Fruit fly (Drosophila melanogaster) whole organism, prepupa: ENCODE measurements around the gene Eo.

Experiments
- Blimp-1 ChIP-seq: fragments of 200-800 bp; sonication (Bioruptor generic); optimal IDR thresholded peaks from 3 replicates; lab custom pipeline; 2017; ENCODE audit warnings: missing biosample characterization, missing genetic modification characterization, mild to moderate bottlenecking, moderate library complexity, missing genetic modification reagents
- CG10631 ChIP-seq: fragments of 200-800 bp; sonication (Bioruptor generic); optimal IDR thresholded peaks from 2 replicates; lab custom pipeline; 2016; ENCODE audit warnings: missing biosample characterization, missing genetic modification characterization
- CG10669 ChIP-seq: fragments of 200-800 bp; sonication (Bioruptor generic); optimal IDR thresholded peaks from 3 replicates; lab custom pipeline; 2018; ENCODE audit warnings: missing biosample characterization, mild to moderate bottlenecking, missing genetic modification characterization, moderate library complexity
- CG11294 ChIP-seq: fragments of 200-800 bp; sonication (Bioruptor generic); IDR thresholded peaks from 2 replicates; pipeline ENCODE4 v1.3.6; 2022; ENCODE audit warnings: missing biosample characterization, missing genetic modification characterization
- CG15336 ChIP-seq: fragments of 200-800 bp; sonication (Bioruptor generic); IDR thresholded peaks from 2 replicates; pipeline ENCODE4 v1.3.6; 2022; ENCODE audit warnings: missing biosample characterization, missing genetic modification characterization
- CG1621 ChIP-seq: fragments of 200-800 bp; sonication (Bioruptor generic); optimal IDR thresholded peaks from 3 replicates; lab custom pipeline; 2018; ENCODE audit warnings: missing biosample characterization, mild to moderate bottlenecking, missing genetic modification characterization
- CG16779 ChIP-seq: fragments of 200-800 bp; sonication (Bioruptor generic); optimal IDR thresholded peaks from 3 replicates; lab custom pipeline; 2017; ENCODE audit warnings: missing biosample characterization, mild to moderate bottlenecking, missing genetic modification characterization
- CG3032 ChIP-seq: fragments of 200-800 bp; optimal IDR thresholded peaks from 2 replicates; lab custom pipeline; 2019; ENCODE audit warnings: missing biosample characterization, mild to moderate bottlenecking, missing genetic modification characterization, moderate library complexity
- CG31627 ChIP-seq: fragments of 200-800 bp; sonication (Bioruptor generic); optimal IDR thresholded peaks from 3 replicates; lab custom pipeline; 2016; ENCODE audit warnings: missing biosample characterization, missing genetic modification characterization
- CG32006 ChIP-seq: fragments of 200-800 bp; sonication (Bioruptor generic); optimal IDR thresholded peaks from 3 replicates; lab custom pipeline; 2017; ENCODE audit warnings: missing biosample characterization, mild to moderate bottlenecking, missing genetic modification characterization
- CG34406 ChIP-seq: fragments of 200-800 bp; sonication (Bioruptor generic); optimal IDR thresholded peaks from 3 replicates; lab custom pipeline; 2016; ENCODE audit warnings: missing biosample characterization, missing genetic modification characterization
- CG3919 ChIP-seq: fragments of 200-800 bp; sonication (Bioruptor generic); optimal IDR thresholded peaks from 3 replicates; lab custom pipeline; 2016; ENCODE audit warnings: missing biosample characterization, missing genetic modification characterization
- CG4318 ChIP-seq: fragments of 200-800 bp; sonication (Bioruptor generic); optimal IDR thresholded peaks from 3 replicates; lab custom pipeline; 2017; ENCODE audit warnings: missing biosample characterization, mild to moderate bottlenecking, missing genetic modification characterization
- CG6163 ChIP-seq: fragments of 200-800 bp; sonication (Bioruptor generic); IDR thresholded peaks from 3 replicates; pipeline ENCODE4 v1.3.6; 2022; ENCODE audit warnings: missing biosample characterization, missing genetic modification characterization
- CG6276 ChIP-seq: fragments of 200-800 bp; sonication (Bioruptor generic); optimal IDR thresholded peaks from 2 replicates; lab custom pipeline; 2017; ENCODE audit warnings: missing biosample characterization, mild to moderate bottlenecking, missing genetic modification characterization
- CG6808 ChIP-seq: fragments of 200-800 bp; sonication (Bioruptor generic); optimal IDR thresholded peaks from 3 replicates; lab custom pipeline; 2017; ENCODE audit warnings: missing biosample characterization, missing genetic modification characterization, mild to moderate bottlenecking, moderate library complexity, missing genetic modification reagents
- CG6854 ChIP-seq: fragments of 200-800 bp; sonication (Bioruptor generic); optimal IDR thresholded peaks from 2 replicates; lab custom pipeline; 2017; ENCODE audit warnings: missing biosample characterization, mild to moderate bottlenecking, missing genetic modification characterization
- CG8119 ChIP-seq: fragments of 200-800 bp; sonication (Bioruptor generic); IDR thresholded peaks from 3 replicates; pipeline ENCODE4 v1.3.6; 2022; ENCODE audit warnings: missing biosample characterization, missing genetic modification characterization
- CG8632 ChIP-seq: fragments of 200-800 bp; sonication (Bioruptor generic); optimal IDR thresholded peaks from 3 replicates; lab custom pipeline; 2016; ENCODE audit warnings: missing biosample characterization, missing genetic modification characterization
- CG9139 ChIP-seq: fragments of 200-800 bp; sonication (Bioruptor generic); optimal IDR thresholded peaks from 3 replicates; lab custom pipeline; 2017; ENCODE audit warnings: missing biosample characterization, mild to moderate bottlenecking, missing genetic modification characterization
- Eip75B ChIP-seq: fragments of 200-800 bp; sonication (Bioruptor generic); optimal IDR thresholded peaks from 3 replicates; lab custom pipeline; 2016; ENCODE audit warnings: missing biosample characterization, missing genetic modification characterization
- Eip78C ChIP-seq: fragments of 200-800 bp; sonication (Bioruptor generic); peaks from one replicate; lab custom pipeline; 2016; ENCODE audit warnings: missing biosample characterization, missing genetic modification characterization
- Ets96B ChIP-seq: fragments of 200-800 bp; optimal IDR thresholded peaks from 2 replicates; lab custom pipeline; 2019; ENCODE audit warnings: missing biosample characterization, mild to moderate bottlenecking, missing genetic modification characterization, moderate library complexity
- Hr38 ChIP-seq: sonication (Bioruptor generic); optimal IDR thresholded peaks from 2 replicates; lab custom pipeline; 2016; ENCODE audit warnings: missing biosample characterization, missing genetic modification characterization
- Lpt ChIP-seq: fragments of 200-800 bp; sonication (Bioruptor generic); optimal IDR thresholded peaks from 3 replicates; lab custom pipeline; 2016; ENCODE audit warnings: missing biosample characterization, missing genetic modification characterization
- Met ChIP-seq: fragments of 200-800 bp; sonication (Bioruptor generic); optimal IDR thresholded peaks from 3 replicates; lab custom pipeline; 2016; ENCODE audit warnings: missing biosample characterization, missing genetic modification characterization
- OdsH ChIP-seq: fragments of 200-800 bp; sonication (Bioruptor generic); optimal IDR thresholded peaks from 3 replicates; lab custom pipeline; 2016; ENCODE audit warnings: missing biosample characterization, missing genetic modification characterization
- Smox ChIP-seq: fragments of 200-800 bp; sonication (Bioruptor generic); optimal IDR thresholded peaks from 3 replicates; lab custom pipeline; 2016; ENCODE audit warnings: missing biosample characterization, missing genetic modification characterization
- Sox102F ChIP-seq: fragments of 200-800 bp; sonication (Bioruptor generic); optimal IDR thresholded peaks from 2 replicates; lab custom pipeline; 2016; ENCODE audit warnings: missing biosample characterization, mild to moderate bottlenecking, missing genetic modification characterization
- Sox14 ChIP-seq: fragments of 200-800 bp; sonication (Bioruptor generic); optimal IDR thresholded peaks from 3 replicates; lab custom pipeline; 2016; ENCODE audit warnings: missing biosample characterization, missing genetic modification characterization
- Sox15 ChIP-seq: fragments of 200-800 bp; sonication (Bioruptor generic); optimal IDR thresholded peaks from 3 replicates; lab custom pipeline; 2016; ENCODE audit warnings: missing biosample characterization, missing genetic modification characterization
- achi ChIP-seq: fragments of 200-800 bp; sonication (Bioruptor generic); optimal IDR thresholded peaks from 3 replicates; lab custom pipeline; 2016; ENCODE audit warnings: missing biosample characterization, missing genetic modification characterization
- acj6 ChIP-seq: fragments of 200-800 bp; sonication (Bioruptor generic); optimal IDR thresholded peaks from 3 replicates; lab custom pipeline; 2016; ENCODE audit warnings: missing biosample characterization, missing genetic modification characterization
- dac ChIP-seq: fragments of 200-800 bp; sonication (Bioruptor generic); optimal IDR thresholded peaks from 2 replicates; lab custom pipeline; 2017; ENCODE audit warnings: missing biosample characterization, mild to moderate bottlenecking, missing genetic modification characterization
- dsx ChIP-seq: fragments of 200-800 bp; optimal IDR thresholded peaks from 3 replicates; lab custom pipeline; 2019; ENCODE audit warnings: missing biosample characterization, mild to moderate bottlenecking, missing genetic modification characterization, moderate library complexity; ENCODE audit not compliant: poor library complexity, severe bottlenecking
- eg ChIP-seq: fragments of 200-800 bp; sonication (Bioruptor generic); IDR thresholded peaks from 3 replicates; pipeline ENCODE4 v1.3.6; 2022; ENCODE audit warnings: missing biosample characterization, missing genetic modification characterization
- esn ChIP-seq: fragments of 200-800 bp; sonication (Bioruptor generic); optimal IDR thresholded peaks from 2 replicates; lab custom pipeline; 2016; ENCODE audit warnings: missing biosample characterization, mild to moderate bottlenecking, missing genetic modification characterization, moderate library complexity
- fd59A ChIP-seq: fragments of 200-800 bp; sonication (Bioruptor generic); optimal IDR thresholded peaks from 2 replicates; lab custom pipeline; 2017; ENCODE audit warnings: missing biosample characterization, mild to moderate bottlenecking, missing genetic modification characterization, missing genetic modification reagents
- lz ChIP-seq: fragments of 200-800 bp; sonication (Bioruptor generic); optimal IDR thresholded peaks from 3 replicates; lab custom pipeline; 2016; ENCODE audit warnings: missing biosample characterization, missing genetic modification characterization
- pdm3 ChIP-seq: fragments of 200-800 bp; sonication (Bioruptor generic); optimal IDR thresholded peaks from 3 replicates; lab custom pipeline; 2016; ENCODE audit warnings: missing biosample characterization, missing genetic modification characterization
- salr ChIP-seq, 2 experiments: fragments of 200-800 bp; sonication (Bioruptor generic); optimal IDR thresholded peaks; 3 replicates each; lab custom pipeline; 2016 to 2018; ENCODE audit warnings: missing biosample characterization in 2 of 2, missing genetic modification characterization in 2 of 2, mild to moderate bottlenecking in 1 of 2
- ss ChIP-seq, 2 experiments: fragments of 200-800 bp; sonication (Bioruptor generic); optimal IDR thresholded peaks; 2 replicates in 1 of 2; 3 replicates in 1 of 2; lab custom pipeline; 2017 to 2018; ENCODE audit warnings: mild to moderate bottlenecking in 2 of 2, missing biosample characterization in 2 of 2, missing genetic modification characterization in 2 of 2, moderate library complexity in 1 of 2
- svp ChIP-seq: fragments of 200-800 bp; sonication (Bioruptor generic); peaks from one replicate; lab custom pipeline; 2016; ENCODE audit warnings: missing biosample characterization, missing genetic modification characterization
- topi ChIP-seq: fragments of 200-800 bp; sonication (Bioruptor generic); optimal IDR thresholded peaks from 3 replicates; lab custom pipeline; 2016; ENCODE audit warnings: missing biosample characterization, missing genetic modification characterization
- vri ChIP-seq: fragments of 200-800 bp; sonication (Bioruptor generic); optimal IDR thresholded peaks from 3 replicates; lab custom pipeline; 2016; ENCODE audit warnings: missing biosample characterization, mild to moderate bottlenecking, missing genetic modification characterization

Eo gene

dm6 chrX:14923277-14924019, 4.8 kb upstream of the Eo start, which contains the start of gene CG9503:
CG9503 (minus strand) TSS chrX:14923493.
- TF ChIP-seq svp (GFP tag; lab: Kevin White, UChicago) (peak; percentile 20), Eip78C (GFP tag; lab: Kevin White, UChicago) (peak; percentile 47), Lpt (GFP tag; lab: Kevin White, UChicago) (no peak), Blimp-1 (GFP tag; lab: Kevin White, UChicago) (peak; percentile 63), CG9139 (GFP tag; lab: Kevin White, UChicago) (no peak), CG15336 (GFP tag; lab: Robert Waterston, UW) (peak; percentile 29; the same call in 1 of the 2 replicates), CG6854 (GFP tag; lab: Kevin White, UChicago) (peak; percentile 25), esn (GFP tag; lab: Kevin White, UChicago) (peak; percentile 30), vri (peak; percentile 2)
- TF ChIP-seq, all 60 proteins: peak for 7

dm6 chrX:14922396-14923276, 4.0 kb upstream of the Eo start:
- peak; percentile 77 for TF ChIP-seq Eip78C (GFP tag; lab: Kevin White, UChicago)
- peak; percentile 55 for TF ChIP-seq CG10631 (GFP tag; lab: Kevin White, UChicago)
- no peak for TF ChIP-seq CG16779 (tag; lab: Kevin White, UChicago)
- peak; percentile 36 for TF ChIP-seq Lpt (GFP tag; lab: Kevin White, UChicago)
- no peak for TF ChIP-seq CG11294 (GFP tag; lab: Robert Waterston, UW)
- TF ChIP-seq Sox15 (GFP tag; lab: Kevin White, UChicago) = no peak
- TF ChIP-seq dsx (GFP tag; lab: Kevin White, UChicago) = peak; percentile 8
- TF ChIP-seq CG10669 (GFP tag; lab: Kevin White, UChicago) = peak; percentile 13
- TF ChIP-seq OdsH (GFP tag; lab: Kevin White, UChicago) = peak; percentile 10
- TF ChIP-seq CG1621 (tag; lab: Kevin White, UChicago) = no peak
- TF ChIP-seq Smox (GFP tag; lab: Kevin White, UChicago) = peak; percentile 24
- TF ChIP-seq fd59A (GFP tag; lab: Kevin White, UChicago) = no peak
- peak; percentile 35 for TF ChIP-seq acj6 (GFP tag; lab: Kevin White, UChicago)
- TF ChIP-seq ss (GFP tag; optimal IDR thresholded peaks at IDR 0.05; lab: Kevin White, UChicago) = peak in 1 of 2 experiments; percentile 28
- TF ChIP-seq lz (GFP tag; lab: Kevin White, UChicago) = peak; percentile 4
- TF ChIP-seq Ets96B = peak; percentile 42
- TF ChIP-seq CG34406 = no peak
- TF ChIP-seq salr (GFP tag; optimal IDR thresholded peaks at IDR 0.05; lab: Kevin White, UChicago) = peak in 1 of 2 experiments; percentile 47
- TF ChIP-seq CG4318 (GFP tag; lab: Kevin White, UChicago) = peak; percentile 68
- TF ChIP-seq CG3919 (GFP tag; lab: Kevin White, UChicago) = peak; percentile 10
- peak; percentile 27 for TF ChIP-seq Sox14 (GFP tag; lab: Kevin White, UChicago)
- peak; percentile 43 for TF ChIP-seq topi (GFP tag; lab: Kevin White, UChicago)
- TF ChIP-seq achi (GFP tag; lab: Kevin White, UChicago) = peak; percentile 38
- no peak for TF ChIP-seq Sox102F (GFP tag; lab: Kevin White, UChicago)
- TF ChIP-seq Blimp-1 (GFP tag; lab: Kevin White, UChicago) = no peak
- no peak for TF ChIP-seq dac (GFP tag; lab: Kevin White, UChicago)
- peak; percentile 39 for TF ChIP-seq CG6808 (GFP tag; lab: Kevin White, UChicago)
- peak; percentile 32 for TF ChIP-seq Met (GFP tag; lab: Kevin White, UChicago)
- TF ChIP-seq CG32006 (GFP tag; lab: Kevin White, UChicago) = peak; percentile 73
- peak; percentile 65 for TF ChIP-seq CG6276 (GFP tag; lab: Kevin White, UChicago)
- peak; percentile 77 for TF ChIP-seq CG8119
- TF ChIP-seq CG31627 (GFP tag; lab: Kevin White, UChicago) = no peak
- no peak for TF ChIP-seq CG8632 (GFP tag; lab: Kevin White, UChicago)
- no peak for TF ChIP-seq CG3032 (tag; lab: Kevin White, UChicago)
- TF ChIP-seq CG15336 (GFP tag; lab: Robert Waterston, UW) = peak; percentile 60
- 0 out of 3 replicates have a peak, but pooled peaks have one; percentile 39 for TF ChIP-seq CG6163
- peak; percentile 66 for TF ChIP-seq eg (GFP tag; lab: Robert Waterston, UW)
- TF ChIP-seq Eip75B (GFP tag; lab: Kevin White, UChicago) = peak; percentile 25
- TF ChIP-seq Hr38 = no peak
- peak; percentile 40 for TF ChIP-seq pdm3 (GFP tag; lab: Kevin White, UChicago)
